Worm (Caenorhabditis elegans) whole organism, L3 larva: ENCODE measurements around the gene mpst-4.

Experiments
- R02D3.7 ChIP-seq: fragments of 150-350 bp; optimal IDR thresholded peaks from 2 replicates; lab custom pipeline; 2014; ENCODE audit warnings: missing biosample characterization, missing genetic modification characterization
- ZK546.5 ChIP-seq: sonication (generic microtip); optimal IDR thresholded peaks from 2 replicates; lab custom pipeline; 2017; ENCODE audit warnings: missing biosample characterization, missing genetic modification characterization
- aly-2 ChIP-seq: fragments of 150-350 bp; optimal IDR thresholded peaks from 2 replicates; lab custom pipeline; 2014; ENCODE audit warnings: missing biosample characterization, missing genetic modification characterization
- ama-1 ChIP-seq: fragments of 150-350 bp; optimal IDR thresholded peaks from 2 replicates; lab custom pipeline; 2018
- ceh-16 ChIP-seq: sonication (generic microtip); optimal IDR thresholded peaks from 2 replicates; lab custom pipeline; 2017; ENCODE audit warnings: missing biosample characterization, missing genetic modification characterization
- ceh-28 ChIP-seq: fragments of 150-350 bp; optimal IDR thresholded peaks from 2 replicates; lab custom pipeline; 2014; ENCODE audit warnings: missing biosample characterization, missing genetic modification reagents, missing genetic modification characterization
- ceh-82 ChIP-seq: fragments of 150-350 bp; optimal IDR thresholded peaks from 2 replicates; lab custom pipeline; 2014; ENCODE audit warnings: missing biosample characterization, missing genetic modification characterization
- ceh-9 ChIP-seq: sonication (generic microtip); optimal IDR thresholded peaks from 2 replicates; lab custom pipeline; 2018; ENCODE audit warnings: missing biosample characterization, missing genetic modification characterization
- daf-12 ChIP-seq: fragments of 150-350 bp; optimal IDR thresholded peaks from 2 replicates; lab custom pipeline; 2014; ENCODE audit warnings: missing biosample characterization, missing genetic modification reagents, missing genetic modification characterization
- egl-27 ChIP-seq: sonication (generic microtip); optimal IDR thresholded peaks from 4 replicates; lab custom pipeline; 2017; ENCODE audit warnings: missing biosample characterization, missing genetic modification reagents, missing genetic modification characterization
- egl-5 ChIP-seq: fragments of 150-350 bp; optimal IDR thresholded peaks from 2 replicates; lab custom pipeline; 2017; ENCODE audit warnings: missing biosample characterization, missing genetic modification reagents, missing genetic modification characterization, inconsistent platforms
- elt-1 ChIP-seq: fragments of 150-350 bp; optimal IDR thresholded peaks from 2 replicates; lab custom pipeline; 2014; ENCODE audit warnings: missing biosample characterization, missing genetic modification characterization
- elt-2 ChIP-seq: sonication (generic microtip); optimal IDR thresholded peaks from 2 replicates; lab custom pipeline; 2016; ENCODE audit warnings: missing genetic modification reagents, mild to moderate bottlenecking, missing genetic modification characterization, missing compliant biosample characterization
- elt-3 ChIP-seq, 3 experiments: fragments of 150-350 bp in 1 of 3; sonication (generic microtip) in 2 of 3; optimal IDR thresholded peaks; 2 replicates in 2 of 3; 4 replicates in 1 of 3; lab custom pipeline; 2014 to 2017; ENCODE audit warnings: missing biosample characterization in 3 of 3, missing genetic modification characterization in 3 of 3
- eor-1 ChIP-seq, 2 experiments: fragments of 150-350 bp; optimal IDR thresholded peaks; 2 replicates each; lab custom pipeline; 2014 to 2018; ENCODE audit warnings: missing biosample characterization in 2 of 2, missing genetic modification characterization in 2 of 2
- fkh-10 ChIP-seq: sonication (generic microtip); optimal IDR thresholded peaks from 2 replicates; lab custom pipeline; 2017; ENCODE audit warnings: missing biosample characterization, missing genetic modification reagents, missing genetic modification characterization
- fkh-2 ChIP-seq: fragments of 150-350 bp; optimal IDR thresholded peaks from 2 replicates; lab custom pipeline; 2014; ENCODE audit warnings: missing biosample characterization, missing genetic modification reagents, missing genetic modification characterization
- fos-1 ChIP-seq: fragments of 150-350 bp; optimal IDR thresholded peaks from 2 replicates; lab custom pipeline; 2014; ENCODE audit warnings: missing biosample characterization, missing genetic modification characterization
- hmg-11 ChIP-seq: sonication (generic microtip); optimal IDR thresholded peaks from 2 replicates; lab custom pipeline; 2016; ENCODE audit warnings: missing genetic modification characterization, missing compliant biosample characterization
- jun-1 ChIP-seq: fragments of 150-350 bp; optimal IDR thresholded peaks from 2 replicates; lab custom pipeline; 2014; ENCODE audit warnings: missing biosample characterization, missing genetic modification reagents, missing genetic modification characterization
- lin-15B ChIP-seq: fragments of 150-350 bp; optimal IDR thresholded peaks from 2 replicates; lab custom pipeline; 2014; ENCODE audit warnings: missing biosample characterization, missing genetic modification characterization
- lin-39 ChIP-seq: fragments of 150-350 bp; optimal IDR thresholded peaks from 2 replicates; lab custom pipeline; 2018; ENCODE audit warnings: missing biosample characterization, missing genetic modification reagents, missing genetic modification characterization
- lsy-12 ChIP-seq: sonication (generic microtip); optimal IDR thresholded peaks from 2 replicates; lab custom pipeline; 2016; ENCODE audit warnings: mild to moderate bottlenecking, missing genetic modification characterization, missing compliant biosample characterization
- mdl-1 ChIP-seq: fragments of 150-350 bp; optimal IDR thresholded peaks from 2 replicates; lab custom pipeline; 2014; ENCODE audit warnings: missing biosample characterization, missing genetic modification characterization
- mml-1 ChIP-seq: fragments of 150-350 bp; sonication (generic microtip); optimal IDR thresholded peaks from 3 replicates; lab custom pipeline; 2014; ENCODE audit warnings: missing biosample characterization, missing genetic modification characterization
- nfya-1 ChIP-seq: sonication (generic microtip); optimal IDR thresholded peaks from 2 replicates; lab custom pipeline; 2017; ENCODE audit warnings: missing genetic modification characterization, mild to moderate bottlenecking, missing compliant biosample characterization, antibody characterized with exemption, moderate library complexity; ENCODE audit not compliant: insufficient read depth
- nhr-11 ChIP-seq: fragments of 150-350 bp; optimal IDR thresholded peaks from 2 replicates; lab custom pipeline; 2014; ENCODE audit warnings: missing biosample characterization, missing genetic modification characterization
- nhr-12 ChIP-seq: fragments of 150-350 bp; optimal IDR thresholded peaks from 2 replicates; lab custom pipeline; 2014; ENCODE audit warnings: missing biosample characterization, missing genetic modification characterization
- nhr-23 ChIP-seq: fragments of 150-350 bp; optimal IDR thresholded peaks from 2 replicates; lab custom pipeline; 2014; ENCODE audit warnings: missing biosample characterization, missing genetic modification reagents, missing genetic modification characterization
- nhr-237 ChIP-seq: fragments of 150-350 bp; optimal IDR thresholded peaks from 2 replicates; lab custom pipeline; 2014; ENCODE audit warnings: missing biosample characterization, missing genetic modification characterization
- nhr-25 ChIP-seq: sonication (generic microtip); optimal IDR thresholded peaks from 2 replicates; lab custom pipeline; 2017; ENCODE audit warnings: missing biosample characterization, missing genetic modification characterization
- nhr-28 ChIP-seq: fragments of 150-350 bp; optimal IDR thresholded peaks from 2 replicates; lab custom pipeline; 2014; ENCODE audit warnings: missing biosample characterization, missing genetic modification characterization
- nhr-43 ChIP-seq: sonication (generic microtip); optimal IDR thresholded peaks from 2 replicates; lab custom pipeline; 2016; ENCODE audit warnings: mild to moderate bottlenecking, missing genetic modification characterization, missing compliant biosample characterization; ENCODE audit not compliant: poor library complexity, severe bottlenecking
- nhr-67 ChIP-seq: fragments of 150-350 bp; optimal IDR thresholded peaks from 2 replicates; lab custom pipeline; 2014; ENCODE audit warnings: missing biosample characterization, missing genetic modification characterization
- nhr-76 ChIP-seq: fragments of 150-350 bp; sonication (generic microtip); optimal IDR thresholded peaks from 5 replicates; lab custom pipeline; 2014; ENCODE audit warnings: missing biosample characterization, missing genetic modification characterization
- nhr-77 ChIP-seq: fragments of 150-350 bp; optimal IDR thresholded peaks from 2 replicates; lab custom pipeline; 2014; ENCODE audit warnings: missing biosample characterization, missing genetic modification characterization
- pha-4 ChIP-seq: fragments of 150-350 bp; optimal IDR thresholded peaks from 2 replicates; lab custom pipeline; 2014; ENCODE audit warnings: missing biosample characterization, missing genetic modification reagents, missing genetic modification characterization
- pqm-1 ChIP-seq: fragments of 150-350 bp; optimal IDR thresholded peaks from 2 replicates; lab custom pipeline; 2017; ENCODE audit warnings: missing biosample characterization, missing genetic modification characterization, inconsistent platforms
- sea-2 ChIP-seq: fragments of 150-350 bp; sonication (generic microtip); optimal IDR thresholded peaks from 4 replicates; lab custom pipeline; 2014; ENCODE audit warnings: missing biosample characterization, missing genetic modification reagents, missing genetic modification characterization
- skn-1 ChIP-seq: fragments of 150-350 bp; optimal IDR thresholded peaks from 2 replicates; lab custom pipeline; 2014; ENCODE audit warnings: missing biosample characterization, missing genetic modification characterization
- snpc-4 ChIP-seq: fragments of 150-350 bp; optimal IDR thresholded peaks from 2 replicates; lab custom pipeline; 2014; ENCODE audit warnings: missing biosample characterization, missing genetic modification characterization
- tbx-2 ChIP-seq: sonication (generic microtip); optimal IDR thresholded peaks from 2 replicates; lab custom pipeline; 2016; ENCODE audit warnings: mild to moderate bottlenecking, missing genetic modification characterization, missing compliant biosample characterization
- unc-39 ChIP-seq: sonication (generic microtip); optimal IDR thresholded peaks from 4 replicates; lab custom pipeline; 2017; ENCODE audit warnings: missing biosample characterization, missing genetic modification characterization
- unc-62 ChIP-seq: fragments of 150-350 bp; sonication (generic microtip); optimal IDR thresholded peaks from 4 replicates; lab custom pipeline; 2014; ENCODE audit warnings: missing biosample characterization, missing genetic modification reagents, missing genetic modification characterization
- zag-1 ChIP-seq: fragments of 150-350 bp; optimal IDR thresholded peaks from 2 replicates; lab custom pipeline; 2014; ENCODE audit warnings: missing biosample characterization, missing genetic modification characterization
- ztf-11 ChIP-seq: fragments of 150-350 bp; optimal IDR thresholded peaks from 2 replicates; lab custom pipeline; 2014; ENCODE audit warnings: missing biosample characterization, missing genetic modification characterization
- ztf-4 ChIP-seq: fragments of 150-350 bp; optimal IDR thresholded peaks from 2 replicates; lab custom pipeline; 2014; ENCODE audit warnings: missing biosample characterization, missing genetic modification characterization

Gene mpst-4

DNA sequence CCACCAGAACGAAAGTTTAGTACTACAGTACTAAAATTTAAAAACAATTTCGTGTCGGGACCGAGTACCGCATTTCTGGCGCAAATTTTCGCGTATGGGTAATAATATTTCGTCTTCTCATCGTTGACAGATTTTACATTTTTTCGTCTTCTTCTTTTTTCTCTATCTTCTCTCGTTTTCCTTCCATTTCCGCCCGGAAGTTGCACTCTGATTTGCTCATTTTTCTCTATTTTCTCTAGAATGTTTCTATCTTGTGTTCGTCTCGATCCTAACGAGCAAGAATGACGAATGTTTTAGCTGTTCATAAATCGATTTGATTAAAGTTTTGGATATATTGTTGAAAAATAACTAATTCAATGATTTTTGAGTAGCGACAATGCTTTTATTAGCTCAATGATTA lies 7.8 kb downstream of the mpst-4 start:
- TF ChIP-seq snpc-4 (tag; lab: Kevin White, UChicago) (peak; percentile 7), R02D3.7 (tag; lab: Kevin White, UChicago) (no peak), tbx-2 (tag; lab: Kevin White, UChicago) (no peak), nfya-1 (tag; lab: Kevin White, UChicago) (peak; percentile 41), lin-15B (tag; lab: Kevin White, UChicago) (peak; percentile 2)

DNA sequence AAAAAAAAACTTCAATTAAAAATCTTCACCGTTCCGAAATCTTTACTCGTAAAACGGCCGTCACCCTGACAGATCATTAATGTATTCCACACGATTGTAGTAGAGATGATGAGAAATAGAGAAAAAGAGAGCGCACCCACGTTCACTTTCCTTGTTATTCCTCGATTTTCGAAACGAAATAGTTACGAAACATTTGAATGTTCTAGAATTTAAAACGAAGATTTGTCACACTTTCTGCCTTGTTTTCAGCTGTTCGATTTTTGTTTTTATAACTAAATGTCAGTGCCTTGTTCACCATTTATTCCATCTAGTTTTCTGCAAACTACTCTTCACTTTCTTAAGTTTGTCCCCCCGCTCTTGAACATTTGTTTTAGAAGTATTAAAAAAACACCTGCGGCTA lies 8.5 kb downstream of the mpst-4 start:
- TF ChIP-seq nhr-77 (no peak), aly-2 (no peak), elt-3 (tag; optimal IDR thresholded peaks at IDR 0.05; lab: Kevin White, UChicago) (no peak), ZK546.5 (tag; lab: Kevin White, UChicago) (no peak), pha-4 (no peak)
- TF ChIP-seq, all 47 proteins: peak for 0

DNA sequence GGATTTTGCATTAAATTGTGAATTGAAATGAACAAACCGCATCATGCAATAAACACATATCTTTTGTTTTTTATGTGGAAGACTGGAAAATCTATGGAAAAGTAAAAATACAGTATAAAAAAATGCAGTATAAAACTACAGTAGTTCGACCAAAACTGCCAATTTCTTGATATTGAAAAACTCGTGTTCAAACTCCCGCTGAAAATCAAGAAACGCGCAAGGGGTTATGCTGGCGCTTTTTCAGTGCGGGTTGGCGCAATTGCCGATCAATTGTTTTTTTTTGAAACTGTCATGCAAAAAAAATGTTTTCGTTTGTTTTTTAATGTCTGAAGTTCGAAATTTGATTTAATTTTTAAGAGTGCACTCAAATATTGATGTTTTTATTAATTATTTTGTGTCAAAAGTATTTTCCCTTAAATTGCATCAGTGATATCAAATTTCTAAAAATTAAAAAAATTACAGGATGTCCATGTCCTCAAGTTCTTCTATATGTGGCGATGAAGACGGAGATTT lies 11.6 kb downstream of the mpst-4 start, which contains the start of gene dnj-9:
dnj-9 (plus strand) TSS at position 463 of the 513 bp plus-strand sequence.
- TF ChIP-seq nhr-23 (tag; lab: Kevin White, UChicago) (peak; percentile 99), pha-4 (peak; percentile 97), fkh-10 (GFP tag; lab: Kevin White, UChicago) (peak; percentile 77), lsy-12 (tag; lab: Kevin White, UChicago) (peak; percentile 93), hmg-11 (tag; lab: Kevin White, UChicago) (peak; percentile 75), ceh-9 (no peak), ztf-4 (tag; lab: Kevin White, UChicago) (peak; percentile 63), nhr-76 (tag; lab: Kevin White, UChicago) (no peak), pqm-1 (peak; percentile 39), eor-1 (tag; optimal IDR thresholded peaks at IDR 0.05; lab: Kevin White, UChicago) (peak in 1 of 2 experiments; percentile 1), ceh-16 (tag; lab: Kevin White, UChicago) (no peak), egl-27 (tag; lab: Kevin White, UChicago) (peak; percentile 0), lin-39 (tag; lab: Kevin White, UChicago) (peak; percentile 49), nhr-43 (tag; lab: Kevin White, UChicago) (peak; percentile 95), daf-12 (peak; percentile 17), nhr-67 (tag; lab: Kevin White, UChicago) (no peak), lin-15B (tag; lab: Kevin White, UChicago) (peak; percentile 91), unc-39 (tag; lab: Kevin White, UChicago) (no peak), ZK546.5 (tag; lab: Kevin White, UChicago) (peak; percentile 48), nhr-11 (tag; lab: Kevin White, UChicago) (peak; percentile 58), elt-1 (tag; lab: Kevin White, UChicago) (peak; percentile 74), ama-1 (lab: Kevin White, UChicago) (peak; percentile 75), nhr-237 (tag; lab: Kevin White, UChicago) (no peak), zag-1 (tag; lab: Kevin White, UChicago) (peak; percentile 40), nhr-77 (peak; percentile 29), tbx-2 (tag; lab: Kevin White, UChicago) (peak; percentile 94), elt-3 (tag; optimal IDR thresholded peaks at IDR 0.05; lab: Kevin White, UChicago) (no peak), mml-1 (no peak), nhr-28 (tag; lab: Kevin White, UChicago) (no peak), elt-2 (peak; percentile 91), unc-62 (peak; percentile 40), ztf-11 (tag; lab: Kevin White, UChicago) (no peak), R02D3.7 (tag; lab: Kevin White, UChicago) (peak; percentile 86), egl-5 (tag; lab: Kevin White, UChicago) (peak; percentile 84), nhr-12 (no peak), fos-1 (peak; percentile 29), skn-1 (tag; lab: Kevin White, UChicago) (peak; percentile 88), jun-1 (peak; percentile 94), ceh-82 (tag; lab: Kevin White, UChicago) (peak; percentile 31), nfya-1 (tag; lab: Kevin White, UChicago) (peak; percentile 93), ceh-28 (peak; percentile 84), nhr-25 (peak; percentile 93), mdl-1 (tag; lab: Kevin White, UChicago) (no peak), fkh-2 (tag; lab: Kevin White, UChicago) (no peak), sea-2 (GFP tag; lab: Kevin White, UChicago) (no peak), aly-2 (no peak), snpc-4 (tag; lab: Kevin White, UChicago) (peak; percentile 92)
